Worm (Caenorhabditis elegans): Measurements from ENCODE around the gene T22G5.3.
A peak's percentile ranks its signal among the peaks of the same experiment; 100 is the strongest.

T22G5.3 gene

ce11 chrV:13893583-13893982, 12.9 kb downstream of the T22G5.3 start:
- TF ChIP-seq cebp-1 (GFP tag; IDR thresholded peaks at IDR 0.05) (no peak), cebp-1 (tag; optimal IDR thresholded peaks at IDR 0.05) (peak; percentile 1), B0336.3 (GFP tag; IDR thresholded peaks at IDR 0.05) (no peak), nhr-80 (tag; optimal IDR thresholded peaks at IDR 0.05) (peak; percentile 86), dox-1 (GFP tag; IDR thresholded peaks at IDR 0.05) (peak; percentile 67)

ce11 chrV:13898356-13898755, 17.6 kb downstream of the T22G5.3 start, which contains the start of gene cyp-35C1:
Gene cyp-35C1, minus strand, starts transcription at chrV:13898487.
- TF ChIP-seq F23B12.7 (tag; optimal IDR thresholded peaks at IDR 0.05; ENCODE audit: insufficient read depth) = no peak
- peak; percentile 24 for TF ChIP-seq nhr-80 (tag; optimal IDR thresholded peaks at IDR 0.05)
- TF ChIP-seq Y53F4B.3 (GFP tag; IDR thresholded peaks at IDR 0.05) = no peak
- TF ChIP-seq aptf-2 (GFP tag; conservative IDR thresholded peaks at IDR 0.05) = no peak
- TF ChIP-seq die-1 (tag; optimal IDR thresholded peaks at IDR 0.05) = no peak
- no peak for TF ChIP-seq sdz-38 (tag; optimal IDR thresholded peaks at IDR 0.05)
- TF ChIP-seq nfya-1 (tag; optimal IDR thresholded peaks at IDR 0.05; ENCODE audit: borderline replicate concordance, insufficient read depth) = no peak
- no peak for TF ChIP-seq cebp-1 (GFP tag; IDR thresholded peaks at IDR 0.05)
- no peak for TF ChIP-seq cebp-1 (tag; optimal IDR thresholded peaks at IDR 0.05)
- no peak for TF ChIP-seq gei-17 (GFP tag; optimal IDR thresholded peaks at IDR 0.05)

- TF ChIP-seq sdz-38 (tag; optimal IDR thresholded peaks at IDR 0.05) (no peak), hlh-26 (GFP tag; conservative IDR thresholded peaks at IDR 0.05) (no peak), ceh-40 (GFP tag; IDR thresholded peaks at IDR 0.05) (no peak), B0035.1 (tag; optimal IDR thresholded peaks at IDR 0.05) (no peak), K12H6.12 (tag; optimal IDR thresholded peaks at IDR 0.05) (no peak), F33H1.4 (GFP tag; IDR thresholded peaks at IDR 0.05) (no peak), ceh-91 (GFP tag; IDR thresholded peaks at IDR 0.05) (no peak), madf-6 (GFP tag; IDR thresholded peaks at IDR 0.05) (no peak), snpc-4 (GFP tag; optimal IDR thresholded peaks at IDR 0.05) (no peak), snpc-4 (tag; optimal IDR thresholded peaks at IDR 0.05) (no peak), egl-44 (GFP tag; IDR thresholded peaks at IDR 0.05) (no peak), nfya-1 (tag; optimal IDR thresholded peaks at IDR 0.05; ENCODE audit: borderline replicate concordance, insufficient read depth) (no peak), nfya-2 (GFP tag; IDR thresholded peaks at IDR 0.05) (no peak), nfyb-1 (GFP tag; IDR thresholded peaks at IDR 0.05) (no peak), F22D6.2 (tag; optimal IDR thresholded peaks at IDR 0.05) (no peak), Y53F4B.3 (GFP tag; IDR thresholded peaks at IDR 0.05) (no peak), efl-1 (GFP tag; optimal IDR thresholded peaks at IDR 0.05) (no peak), repo-1 (tag; optimal IDR thresholded peaks at IDR 0.05) (no peak), nhr-27 (tag; optimal IDR thresholded peaks at IDR 0.05) (no peak)
Measured at ce11 chrV:13899213-13899612, 18.5 kb downstream of the T22G5.3 start, which contains the start of gene oac-3. Gene oac-3, plus strand, starts transcription at chrV:13899513.

- no peak for TF ChIP-seq ztf-3 (GFP tag; optimal IDR thresholded peaks at IDR 0.05)
- no peak for TF ChIP-seq F23B12.7 (tag; optimal IDR thresholded peaks at IDR 0.05; ENCODE audit: insufficient read depth)
- no peak for TF ChIP-seq ceh-40 (GFP tag; IDR thresholded peaks at IDR 0.05)
- no peak for TF ChIP-seq sptf-2 (GFP tag; optimal IDR thresholded peaks at IDR 0.05)
- no peak for TF ChIP-seq rcor-1 (GFP tag; IDR thresholded peaks at IDR 0.05)
- no peak for TF ChIP-seq snpc-1.1 (tag; optimal IDR thresholded peaks at IDR 0.05; ENCODE audit: insufficient read depth)
- TF ChIP-seq snpc-4 (GFP tag; optimal IDR thresholded peaks at IDR 0.05) = no peak
- TF ChIP-seq snpc-4 (tag; optimal IDR thresholded peaks at IDR 0.05) = no peak
- no peak for TF ChIP-seq nhr-27 (tag; optimal IDR thresholded peaks at IDR 0.05)
- TF ChIP-seq F52B5.7 (tag; optimal IDR thresholded peaks at IDR 0.05) = no peak
- no peak for TF ChIP-seq C06A6.2 (GFP tag; conservative IDR thresholded peaks at IDR 0.05)
- no peak for TF ChIP-seq ztf-28 (GFP tag; IDR thresholded peaks at IDR 0.05)
- no peak for TF ChIP-seq ceh-27 (GFP tag; optimal IDR thresholded peaks at IDR 0.05)
- TF ChIP-seq gei-17 (GFP tag; optimal IDR thresholded peaks at IDR 0.05) = no peak
- TF ChIP-seq bed-2 (GFP tag; IDR thresholded peaks at IDR 0.05) = no peak
- no peak for TF ChIP-seq Y79H2A.3 (GFP tag; conservative IDR thresholded peaks at IDR 0.05)
- TF ChIP-seq T07F8.4 (tag; optimal IDR thresholded peaks at IDR 0.05) = no peak
- TF ChIP-seq die-1 (tag; optimal IDR thresholded peaks at IDR 0.05) = no peak
- no peak for TF ChIP-seq aptf-3 (GFP tag; IDR thresholded peaks at IDR 0.05)
Measured at ce11 chrV:13902495-13902894, 21.8 kb downstream of the T22G5.3 start, which contains the start of gene C06B3.1. Gene C06B3.1, plus strand, starts transcription at chrV:13902795.

Measured in whole organism, young adult.